Worm (Caenorhabditis elegans): ENCODE measurements around the gene mrps-31.

Gene mrps-31

DNA sequence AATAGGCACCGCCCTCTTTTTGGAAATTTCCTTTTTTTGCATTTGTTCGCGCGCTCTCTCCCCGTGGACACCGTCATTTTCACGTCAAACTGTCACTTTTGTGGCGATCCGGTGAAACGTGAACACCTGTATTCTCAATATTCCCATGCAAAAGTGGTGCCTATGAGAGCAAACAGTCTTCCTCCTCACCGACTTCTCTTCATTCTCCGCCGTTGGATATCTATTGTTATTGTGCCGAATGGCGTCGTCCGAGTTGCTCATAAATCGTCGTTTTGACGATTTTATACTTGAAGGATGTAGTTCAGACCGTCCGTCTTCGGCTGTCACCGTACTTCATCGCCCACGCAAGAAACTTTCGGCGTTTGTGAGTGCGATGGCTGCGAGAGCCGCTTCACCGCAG is 5.7 kb upstream of the mrps-31 start, which contains the start of gene rilp-1:
TSS of gene rilp-1 (plus strand) at position 301 of the 400 bp plus-strand sequence.
- no peak for TF ChIP-seq lin-35 (GFP tag; optimal IDR thresholded peaks at IDR 0.05)
- TF ChIP-seq Y67H2A.10 (GFP tag; conservative IDR thresholded peaks at IDR 0.05): no peak
- TF ChIP-seq F39B2.1 (GFP tag; IDR thresholded peaks at IDR 0.05): no peak
- no peak for TF ChIP-seq let-526 (GFP tag; IDR thresholded peaks at IDR 0.05)
- TF ChIP-seq C06A6.2 (GFP tag; conservative IDR thresholded peaks at IDR 0.05): no peak
- no peak for TF ChIP-seq ztf-6 (GFP tag; IDR thresholded peaks at IDR 0.05)
- TF ChIP-seq nfya-1 (tag; optimal IDR thresholded peaks at IDR 0.05; ENCODE audit: borderline replicate concordance, insufficient read depth): no peak
- no peak for TF ChIP-seq attf-5 (GFP tag; optimal IDR thresholded peaks at IDR 0.05)
- no peak for TF ChIP-seq ztf-22 (GFP tag; optimal IDR thresholded peaks at IDR 0.05)
- TF ChIP-seq snpc-3.4 (tag; optimal IDR thresholded peaks at IDR 0.05): no peak
- no peak for TF ChIP-seq ets-4 (GFP tag; optimal IDR thresholded peaks at IDR 0.05)

ce11 chrIII:3634873-3635272 is 4.7 kb upstream of the mrps-31 start:
- TF ChIP-seq pha-4 (tag; optimal IDR thresholded peaks at IDR 0.05): no peak
- peak; percentile 73 for TF ChIP-seq nfyb-1 (GFP tag; IDR thresholded peaks at IDR 0.05)
- TF ChIP-seq C06A6.2 (GFP tag; conservative IDR thresholded peaks at IDR 0.05): no peak

DNA sequence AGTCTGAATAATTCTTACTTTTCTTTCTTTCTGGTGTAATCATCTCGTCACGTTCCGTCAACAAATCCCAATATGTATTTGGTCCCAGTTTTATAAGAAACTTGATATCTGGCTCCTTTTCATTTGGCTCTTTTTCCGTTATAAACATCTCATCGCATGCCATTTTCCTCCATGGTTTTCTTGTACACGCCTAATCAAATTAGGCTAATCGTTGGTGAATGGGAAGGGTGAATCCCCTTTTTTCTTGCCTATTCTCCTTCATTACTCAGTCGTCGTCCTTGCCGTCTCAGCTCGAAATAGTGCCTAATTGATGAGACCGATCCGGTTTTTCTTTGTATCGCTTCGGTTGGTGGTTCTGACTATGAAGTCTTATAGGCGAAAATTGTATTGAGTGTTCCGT is 4.0 kb upstream of the mrps-31 start:
- TF ChIP-seq tlf-1 (GFP tag; optimal IDR thresholded peaks at IDR 0.05): no peak
- no peak for TF ChIP-seq hmg-20 (GFP tag; IDR thresholded peaks at IDR 0.05)
- no peak for TF ChIP-seq nfyb-1 (GFP tag; IDR thresholded peaks at IDR 0.05)
- TF ChIP-seq ccch-3 (GFP tag; optimal IDR thresholded peaks at IDR 0.05): no peak
- no peak for TF ChIP-seq ztf-3 (GFP tag; optimal IDR thresholded peaks at IDR 0.05)
- TF ChIP-seq lir-1 (GFP tag; conservative IDR thresholded peaks at IDR 0.05): no peak
- no peak for TF ChIP-seq mes-4 (tag; optimal IDR thresholded peaks at IDR 0.05)
- no peak for TF ChIP-seq F22D6.2 (tag; optimal IDR thresholded peaks at IDR 0.05)
- TF ChIP-seq zfh-2 (GFP tag; conservative IDR thresholded peaks at IDR 0.05): no peak
- TF ChIP-seq aptf-3 (GFP tag; IDR thresholded peaks at IDR 0.05): no peak
- no peak for TF ChIP-seq F55B11.4 (tag; optimal IDR thresholded peaks at IDR 0.05; ENCODE audit: borderline replicate concordance, insufficient read depth)

- TF ChIP-seq rpc-1 (optimal IDR thresholded peaks at IDR 0.05) (no peak), rpc-1 (tag; optimal IDR thresholded peaks at IDR 0.05) (no peak), cebp-1 (GFP tag; IDR thresholded peaks at IDR 0.05) (no peak), cebp-1 (tag; optimal IDR thresholded peaks at IDR 0.05) (peak; percentile 8)
These were observed 2.2 kb upstream of the mrps-31 start for ce11 chrIII:3632379-3632778.

DNA sequence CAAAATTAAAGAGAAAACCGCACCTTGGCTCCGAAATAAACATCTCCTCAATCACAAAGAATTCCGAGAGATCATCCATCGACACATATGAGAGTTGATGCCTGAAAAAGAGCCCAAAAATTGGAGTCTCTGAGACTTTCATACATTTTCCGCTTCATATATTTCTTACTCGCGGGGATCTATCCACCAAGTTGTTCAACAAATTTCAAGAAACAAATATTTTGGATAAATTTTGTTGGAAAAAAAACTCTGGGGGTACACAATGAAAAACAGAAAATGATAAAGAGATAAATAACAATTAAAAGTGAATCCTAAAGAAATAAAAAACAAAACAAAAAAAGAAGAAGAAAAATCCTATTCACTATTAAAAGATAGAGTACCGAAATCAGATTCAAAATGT is 3.1 kb downstream of the mrps-31 start, which contains the start of gene sel-8:
TSS of gene sel-8 (minus strand) at position 101 of the 400 bp plus-strand sequence.
- TF ChIP-seq B0019.2 (GFP tag; conservative IDR thresholded peaks at IDR 0.05) (no peak), attf-6 (GFP tag; IDR thresholded peaks at IDR 0.05) (no peak), Y67H2A.10 (GFP tag; conservative IDR thresholded peaks at IDR 0.05) (no peak), fkh-3 (tag; optimal IDR thresholded peaks at IDR 0.05) (no peak), mxl-1 (tag; optimal IDR thresholded peaks at IDR 0.05) (no peak), lsy-27 (tag; optimal IDR thresholded peaks at IDR 0.05; ENCODE audit: borderline replicate concordance, insufficient read depth) (no peak), cebp-2 (GFP tag; IDR thresholded peaks at IDR 0.05) (no peak)
